Worm (Caenorhabditis elegans) whole organism, L3 larva: ENCODE measurements around the gene ins-7.
A peak's percentile ranks its signal among the peaks of the same experiment; 100 is the strongest.

Source experiments
- ZK546.5 ChIP-seq: sonication (generic microtip); optimal IDR thresholded peaks from 2 replicates; lab custom pipeline; 2017; ENCODE audit warnings: missing biosample characterization, missing genetic modification characterization
- aly-2 ChIP-seq: fragments of 150-350 bp; optimal IDR thresholded peaks from 2 replicates; lab custom pipeline; 2014; ENCODE audit warnings: missing biosample characterization, missing genetic modification characterization
- ama-1 ChIP-seq: fragments of 150-350 bp; optimal IDR thresholded peaks from 2 replicates; lab custom pipeline; 2018
- ceh-16 ChIP-seq: sonication (generic microtip); optimal IDR thresholded peaks from 2 replicates; lab custom pipeline; 2017; ENCODE audit warnings: missing biosample characterization, missing genetic modification characterization
- ceh-28 ChIP-seq: fragments of 150-350 bp; optimal IDR thresholded peaks from 2 replicates; lab custom pipeline; 2014; ENCODE audit warnings: missing biosample characterization, missing genetic modification reagents, missing genetic modification characterization
- ceh-82 ChIP-seq: fragments of 150-350 bp; optimal IDR thresholded peaks from 2 replicates; lab custom pipeline; 2014; ENCODE audit warnings: missing biosample characterization, missing genetic modification characterization
- ceh-9 ChIP-seq: sonication (generic microtip); optimal IDR thresholded peaks from 2 replicates; lab custom pipeline; 2018; ENCODE audit warnings: missing biosample characterization, missing genetic modification characterization
- daf-12 ChIP-seq: fragments of 150-350 bp; optimal IDR thresholded peaks from 2 replicates; lab custom pipeline; 2014; ENCODE audit warnings: missing biosample characterization, missing genetic modification reagents, missing genetic modification characterization
- egl-27 ChIP-seq: sonication (generic microtip); optimal IDR thresholded peaks from 4 replicates; lab custom pipeline; 2017; ENCODE audit warnings: missing biosample characterization, missing genetic modification reagents, missing genetic modification characterization
- egl-5 ChIP-seq: fragments of 150-350 bp; optimal IDR thresholded peaks from 2 replicates; lab custom pipeline; 2017; ENCODE audit warnings: missing biosample characterization, missing genetic modification reagents, missing genetic modification characterization, inconsistent platforms
- elt-1 ChIP-seq: fragments of 150-350 bp; optimal IDR thresholded peaks from 2 replicates; lab custom pipeline; 2014; ENCODE audit warnings: missing biosample characterization, missing genetic modification characterization
- elt-2 ChIP-seq: sonication (generic microtip); optimal IDR thresholded peaks from 2 replicates; lab custom pipeline; 2016; ENCODE audit warnings: missing genetic modification reagents, mild to moderate bottlenecking, missing genetic modification characterization, missing compliant biosample characterization
- eor-1 ChIP-seq, 2 experiments: fragments of 150-350 bp; optimal IDR thresholded peaks; 2 replicates each; lab custom pipeline; 2014 to 2018; ENCODE audit warnings: missing biosample characterization in 2 of 2, missing genetic modification characterization in 2 of 2
- fkh-10 ChIP-seq: sonication (generic microtip); optimal IDR thresholded peaks from 2 replicates; lab custom pipeline; 2017; ENCODE audit warnings: missing biosample characterization, missing genetic modification reagents, missing genetic modification characterization
- fos-1 ChIP-seq: fragments of 150-350 bp; optimal IDR thresholded peaks from 2 replicates; lab custom pipeline; 2014; ENCODE audit warnings: missing biosample characterization, missing genetic modification characterization
- hmg-11 ChIP-seq: sonication (generic microtip); optimal IDR thresholded peaks from 2 replicates; lab custom pipeline; 2016; ENCODE audit warnings: missing genetic modification characterization, missing compliant biosample characterization
- jun-1 ChIP-seq: fragments of 150-350 bp; optimal IDR thresholded peaks from 2 replicates; lab custom pipeline; 2014; ENCODE audit warnings: missing biosample characterization, missing genetic modification reagents, missing genetic modification characterization
- lin-15B ChIP-seq: fragments of 150-350 bp; optimal IDR thresholded peaks from 2 replicates; lab custom pipeline; 2014; ENCODE audit warnings: missing biosample characterization, missing genetic modification characterization
- lin-39 ChIP-seq: fragments of 150-350 bp; optimal IDR thresholded peaks from 2 replicates; lab custom pipeline; 2018; ENCODE audit warnings: missing biosample characterization, missing genetic modification reagents, missing genetic modification characterization
- mdl-1 ChIP-seq: fragments of 150-350 bp; optimal IDR thresholded peaks from 2 replicates; lab custom pipeline; 2014; ENCODE audit warnings: missing biosample characterization, missing genetic modification characterization
- nfya-1 ChIP-seq: sonication (generic microtip); optimal IDR thresholded peaks from 2 replicates; lab custom pipeline; 2017; ENCODE audit warnings: missing genetic modification characterization, mild to moderate bottlenecking, missing compliant biosample characterization, antibody characterized with exemption, moderate library complexity; ENCODE audit not compliant: insufficient read depth
- nhr-11 ChIP-seq: fragments of 150-350 bp; optimal IDR thresholded peaks from 2 replicates; lab custom pipeline; 2014; ENCODE audit warnings: missing biosample characterization, missing genetic modification characterization
- nhr-12 ChIP-seq: fragments of 150-350 bp; optimal IDR thresholded peaks from 2 replicates; lab custom pipeline; 2014; ENCODE audit warnings: missing biosample characterization, missing genetic modification characterization
- nhr-23 ChIP-seq: fragments of 150-350 bp; optimal IDR thresholded peaks from 2 replicates; lab custom pipeline; 2014; ENCODE audit warnings: missing biosample characterization, missing genetic modification reagents, missing genetic modification characterization
- nhr-237 ChIP-seq: fragments of 150-350 bp; optimal IDR thresholded peaks from 2 replicates; lab custom pipeline; 2014; ENCODE audit warnings: missing biosample characterization, missing genetic modification characterization
- nhr-25 ChIP-seq: sonication (generic microtip); optimal IDR thresholded peaks from 2 replicates; lab custom pipeline; 2017; ENCODE audit warnings: missing biosample characterization, missing genetic modification characterization
- nhr-67 ChIP-seq: fragments of 150-350 bp; optimal IDR thresholded peaks from 2 replicates; lab custom pipeline; 2014; ENCODE audit warnings: missing biosample characterization, missing genetic modification characterization
- nhr-77 ChIP-seq: fragments of 150-350 bp; optimal IDR thresholded peaks from 2 replicates; lab custom pipeline; 2014; ENCODE audit warnings: missing biosample characterization, missing genetic modification characterization
- pha-4 ChIP-seq: fragments of 150-350 bp; optimal IDR thresholded peaks from 2 replicates; lab custom pipeline; 2014; ENCODE audit warnings: missing biosample characterization, missing genetic modification reagents, missing genetic modification characterization
- pqm-1 ChIP-seq: fragments of 150-350 bp; optimal IDR thresholded peaks from 2 replicates; lab custom pipeline; 2017; ENCODE audit warnings: missing biosample characterization, missing genetic modification characterization, inconsistent platforms
- sea-2 ChIP-seq: fragments of 150-350 bp; sonication (generic microtip); optimal IDR thresholded peaks from 4 replicates; lab custom pipeline; 2014; ENCODE audit warnings: missing biosample characterization, missing genetic modification reagents, missing genetic modification characterization
- skn-1 ChIP-seq: fragments of 150-350 bp; optimal IDR thresholded peaks from 2 replicates; lab custom pipeline; 2014; ENCODE audit warnings: missing biosample characterization, missing genetic modification characterization
- snpc-4 ChIP-seq: fragments of 150-350 bp; optimal IDR thresholded peaks from 2 replicates; lab custom pipeline; 2014; ENCODE audit warnings: missing biosample characterization, missing genetic modification characterization
- tbx-2 ChIP-seq: sonication (generic microtip); optimal IDR thresholded peaks from 2 replicates; lab custom pipeline; 2016; ENCODE audit warnings: mild to moderate bottlenecking, missing genetic modification characterization, missing compliant biosample characterization
- unc-39 ChIP-seq: sonication (generic microtip); optimal IDR thresholded peaks from 4 replicates; lab custom pipeline; 2017; ENCODE audit warnings: missing biosample characterization, missing genetic modification characterization
- unc-62 ChIP-seq: fragments of 150-350 bp; sonication (generic microtip); optimal IDR thresholded peaks from 4 replicates; lab custom pipeline; 2014; ENCODE audit warnings: missing biosample characterization, missing genetic modification reagents, missing genetic modification characterization
- zag-1 ChIP-seq: fragments of 150-350 bp; optimal IDR thresholded peaks from 2 replicates; lab custom pipeline; 2014; ENCODE audit warnings: missing biosample characterization, missing genetic modification characterization
- ztf-11 ChIP-seq: fragments of 150-350 bp; optimal IDR thresholded peaks from 2 replicates; lab custom pipeline; 2014; ENCODE audit warnings: missing biosample characterization, missing genetic modification characterization
- ztf-4 ChIP-seq: fragments of 150-350 bp; optimal IDR thresholded peaks from 2 replicates; lab custom pipeline; 2014; ENCODE audit warnings: missing biosample characterization, missing genetic modification characterization

The ins-7 gene

ce11 chrIV:9709205-9709604, 26.6 kb upstream of the ins-7 start, which contains the start of gene ant-1.3:
Gene ant-1.3 (minus strand): TSS chrIV:9709305.
- no peak for TF ChIP-seq snpc-4
- no peak for TF ChIP-seq elt-2 (tag; lab: Kevin White, UChicago)
- no peak for TF ChIP-seq ceh-28
- TF ChIP-seq nhr-25 (tag; lab: Kevin White, UChicago) = no peak
- TF ChIP-seq nhr-77 (tag; lab: Kevin White, UChicago) = no peak
- no peak for TF ChIP-seq sea-2
- TF ChIP-seq aly-2 = no peak
- no peak for TF ChIP-seq lin-39 (tag; lab: Kevin White, UChicago)
- TF ChIP-seq mdl-1 (tag; lab: Kevin White, UChicago) = no peak
- TF ChIP-seq zag-1 = no peak
- TF ChIP-seq nfya-1 (tag; lab: Kevin White, UChicago) = no peak
- no peak for TF ChIP-seq tbx-2 (tag; lab: Kevin White, UChicago)
- TF ChIP-seq ZK546.5 (tag; lab: Kevin White, UChicago) = no peak
- no peak for TF ChIP-seq daf-12 (tag; lab: Kevin White, UChicago)
- no peak for TF ChIP-seq skn-1 (tag; lab: Kevin White, UChicago)

DNA sequence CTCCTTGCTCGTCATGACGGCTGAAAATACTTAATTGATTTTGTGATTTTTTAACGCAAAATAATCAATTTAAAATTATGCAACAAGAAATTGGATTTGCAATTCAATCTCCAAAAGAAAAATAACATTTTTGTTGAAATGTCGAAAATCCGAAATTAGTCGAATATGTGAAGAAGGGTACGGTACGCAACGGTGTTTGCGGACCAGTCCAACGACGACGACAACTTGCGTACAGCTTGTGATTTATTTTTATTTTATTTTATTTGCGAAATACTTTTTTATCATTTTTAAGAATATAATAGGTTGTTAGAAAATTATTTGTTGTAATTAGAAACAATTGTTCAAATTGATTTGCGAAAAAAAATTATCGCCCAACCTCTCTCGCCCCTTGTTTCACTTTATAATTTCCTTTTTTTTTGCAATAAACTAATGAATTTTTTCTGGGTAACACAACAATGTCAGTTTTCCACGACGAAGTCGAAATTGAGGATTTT, 24.1 kb upstream of the ins-7 start, which contains the start of the genes dcaf-1 and dph-3:
Gene dcaf-1 (minus strand): TSS at position 20 of the 494 bp plus-strand sequence.
Gene dph-3 (plus strand): TSS at position 444 of the 494 bp plus-strand sequence.
- TF ChIP-seq pqm-1 (tag; lab: Kevin White, UChicago) = no peak
- TF ChIP-seq ztf-11 = no peak
- TF ChIP-seq lin-15B (tag; lab: Kevin White, UChicago) = peak; percentile 48
- TF ChIP-seq elt-2 (tag; lab: Kevin White, UChicago) = peak; percentile 14
- TF ChIP-seq egl-5 (tag; lab: Kevin White, UChicago) = peak; percentile 69
- peak; percentile 58 for TF ChIP-seq pha-4 (tag; lab: Kevin White, UChicago)
- TF ChIP-seq skn-1 (tag; lab: Kevin White, UChicago) = peak; percentile 80
- TF ChIP-seq eor-1 (tag; optimal IDR thresholded peaks at IDR 0.05; lab: Kevin White, UChicago) = no peak
- TF ChIP-seq fos-1 (tag; lab: Kevin White, UChicago) = no peak
- TF ChIP-seq nfya-1 (tag; lab: Kevin White, UChicago) = peak; percentile 78
- no peak for TF ChIP-seq ztf-4 (tag; lab: Kevin White, UChicago)
- no peak for TF ChIP-seq nhr-11 (tag; lab: Kevin White, UChicago)
- TF ChIP-seq nhr-23 (tag; lab: Kevin White, UChicago) = peak; percentile 22
- TF ChIP-seq hmg-11 (tag; lab: Kevin White, UChicago) = peak; percentile 35

- TF ChIP-seq unc-62 (GFP tag; lab: Kevin White, UChicago) (no peak), ama-1 (lab: Kevin White, UChicago) (no peak), unc-39 (tag; lab: Kevin White, UChicago) (no peak), lin-39 (tag; lab: Kevin White, UChicago) (no peak), nhr-237 (tag; lab: Kevin White, UChicago) (no peak), pha-4 (tag; lab: Kevin White, UChicago) (peak; percentile 22), ZK546.5 (tag; lab: Kevin White, UChicago) (no peak)
- TF ChIP-seq, all 47 proteins: peak for 1
These were observed 16.4 kb upstream of the ins-7 start for ce11 chrIV:9699062-9699461.

DNA sequence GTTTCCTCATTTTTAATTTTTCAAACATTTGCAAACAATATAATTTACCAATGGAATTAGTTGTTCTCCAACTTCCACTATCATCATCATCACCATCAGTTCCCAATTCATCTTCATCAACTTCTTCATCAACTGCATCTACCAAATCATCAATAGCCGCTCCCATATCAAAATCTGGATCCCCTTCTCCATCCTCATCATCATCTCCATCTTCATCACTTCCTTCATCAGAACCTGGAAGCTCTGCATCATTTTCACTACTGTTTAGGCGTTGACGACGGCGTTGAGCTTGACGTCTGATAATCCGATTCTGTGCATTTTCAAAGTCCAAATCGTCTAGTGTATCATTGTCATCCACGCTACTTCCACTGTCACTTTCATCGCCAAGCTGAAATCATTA, 15.2 kb upstream of the ins-7 start:
- TF ChIP-seq ceh-9 (tag; lab: Kevin White, UChicago) = no peak
- TF ChIP-seq nhr-23 (tag; lab: Kevin White, UChicago) = no peak
- TF ChIP-seq fkh-10 (GFP tag; lab: Kevin White, UChicago) = no peak
- TF ChIP-seq elt-1 (tag; lab: Kevin White, UChicago) = no peak
- TF ChIP-seq nfya-1 (tag; lab: Kevin White, UChicago) = no peak
- TF ChIP-seq egl-27 = no peak
- TF ChIP-seq, all 47 proteins: peak for 0

- no peak for TF ChIP-seq unc-62 (GFP tag; lab: Kevin White, UChicago)
- no peak for TF ChIP-seq sea-2
- TF ChIP-seq nhr-12 (tag; lab: Kevin White, UChicago) = no peak
- no peak for TF ChIP-seq zag-1
- TF ChIP-seq ceh-16 (tag; lab: Kevin White, UChicago) = no peak
- no peak for TF ChIP-seq nhr-23 (tag; lab: Kevin White, UChicago)
- no peak for TF ChIP-seq nhr-237 (tag; lab: Kevin White, UChicago)
- no peak for TF ChIP-seq unc-39 (tag; lab: Kevin White, UChicago)
- no peak for TF ChIP-seq nhr-11 (tag; lab: Kevin White, UChicago)
- no peak for TF ChIP-seq nhr-67 (tag; lab: Kevin White, UChicago)
- no peak for TF ChIP-seq elt-1 (tag; lab: Kevin White, UChicago)
- no peak for TF ChIP-seq pha-4 (tag; lab: Kevin White, UChicago)
- no peak for TF ChIP-seq fkh-10 (GFP tag; lab: Kevin White, UChicago)
- no peak for TF ChIP-seq jun-1
- TF ChIP-seq ama-1 (lab: Kevin White, UChicago) = no peak
- no peak for TF ChIP-seq hmg-11 (tag; lab: Kevin White, UChicago)
- no peak for TF ChIP-seq mdl-1 (tag; lab: Kevin White, UChicago)
- no peak for TF ChIP-seq ceh-82
- no peak for TF ChIP-seq lin-15B (tag; lab: Kevin White, UChicago)
These were observed 13.9 kb upstream of the ins-7 start for ce11 chrIV:9696513-9696912.
